Fruit fly (Drosophila melanogaster): ENCODE data around the gene Atg17.

Gene Atg17

dm6 chr3R:5716755-5717309 is 47.3 kb downstream of the Atg17 start, which contains the start of gene cas (continued):
- TF ChIP-seq nerfin-1 (tag; optimal IDR thresholded peaks at IDR 0.05): peak; percentile 98

dm6 chr3R:5723122-5723521 is 53.6 kb downstream of the Atg17 start:
- TF ChIP-seq sqz (GFP tag; optimal IDR thresholded peaks at IDR 0.05): no peak
- TF ChIP-seq pros (GFP tag; optimal IDR thresholded peaks at IDR 0.05): peak; percentile 57
- no peak for TF ChIP-seq Eip74EF (GFP tag; optimal IDR thresholded peaks at IDR 0.05)
- peak; percentile 50 for TF ChIP-seq oc (tag; optimal IDR thresholded peaks at IDR 0.05)
- no peak for TF ChIP-seq ase (GFP tag; IDR thresholded peaks at IDR 0.05)
- no peak for TF ChIP-seq Bgb (GFP tag; IDR thresholded peaks at IDR 0.05; ENCODE audit: partially characterized antibody)
- TF ChIP-seq Doc3 (GFP tag; IDR thresholded peaks at IDR 0.05; ENCODE audit: partially characterized antibody): no peak
- TF ChIP-seq mld (GFP tag; IDR thresholded peaks at IDR 0.05; ENCODE audit: partially characterized antibody): no peak

- peak; percentile 75 for TF ChIP-seq D (optimal IDR thresholded peaks at IDR 0.05)
- TF ChIP-seq D (GFP tag; optimal IDR thresholded peaks at IDR 0.05): no peak
- no peak for TF ChIP-seq CG2712 (tag; optimal IDR thresholded peaks at IDR 0.05)
- no peak for TF ChIP-seq CG13424 (tag; optimal IDR thresholded peaks at IDR 0.05)
- TF ChIP-seq sc (optimal IDR thresholded peaks at IDR 0.05): no peak
- TF ChIP-seq sc (GFP tag; optimal IDR thresholded peaks at IDR 0.05): no peak
- no peak for TF ChIP-seq CG17568 (GFP tag; optimal IDR thresholded peaks at IDR 0.05)
- peak in 1 of 2 experiments; percentile 95 for TF ChIP-seq tll (GFP tag; optimal IDR thresholded peaks at IDR 0.05)
- TF ChIP-seq CG8290 (GFP tag; optimal IDR thresholded peaks at IDR 0.05): no peak
- TF ChIP-seq CG8290 (tag; optimal IDR thresholded peaks at IDR 0.05): no peak
- 0 out of 2 replicates have a peak, but pooled peaks have one; percentile 7 for TF ChIP-seq Oaz (GFP tag; IDR thresholded peaks at IDR 0.05)
- TF ChIP-seq CG2116 (GFP tag; optimal IDR thresholded peaks at IDR 0.05): no peak
- TF ChIP-seq MESR4 (GFP tag; optimal IDR thresholded peaks at IDR 0.05): no peak
- peak; percentile 78 for TF ChIP-seq Ets65A (GFP tag)
- no peak for TF ChIP-seq emc (GFP tag; optimal IDR thresholded peaks at IDR 0.05)
- TF ChIP-seq CG6765 (GFP tag; optimal IDR thresholded peaks at IDR 0.05): no peak
- TF ChIP-seq CG12104 (GFP tag; optimal IDR thresholded peaks at IDR 0.05): no peak
- TF ChIP-seq Fer3 (tag; optimal IDR thresholded peaks at IDR 0.05): no peak
- peak; percentile 41 for TF ChIP-seq gsb-n (tag; optimal IDR thresholded peaks at IDR 0.05)
- peak; percentile 58 for TF ChIP-seq twi (tag; optimal IDR thresholded peaks at IDR 0.05)
- TF ChIP-seq CG15479 (GFP tag; optimal IDR thresholded peaks at IDR 0.05): no peak
- TF ChIP-seq CG30431 (GFP tag; optimal IDR thresholded peaks at IDR 0.05): no peak
- TF ChIP-seq Hey (tag; optimal IDR thresholded peaks at IDR 0.05): peak; percentile 54
- TF ChIP-seq Kr (GFP tag; optimal IDR thresholded peaks at IDR 0.05): peak; percentile 67
- no peak for TF ChIP-seq HHEX (GFP tag; optimal IDR thresholded peaks at IDR 0.05)
- no peak for TF ChIP-seq CG15073 (GFP tag; optimal IDR thresholded peaks at IDR 0.05)
These were observed 58.3 kb downstream of the Atg17 start for dm6 chr3R:5727724-5728365.
